Worm (Caenorhabditis elegans) whole organism, midembryonic: Measurements from ENCODE around the gene col-20.
A peak's percentile ranks its signal among the peaks of the same experiment; 100 is the strongest.

Experiments used
- T22C8.4 ChIP-seq: fragments of 200-800 bp; sonication (Bioruptor generic); IDR thresholded peaks from 2 replicates; pipeline ENCODE4 v1.3.6; 2022; ENCODE audit warnings: missing genetic modification characterization, missing compliant biosample characterization
- flt-1 ChIP-seq: fragments of 200-800 bp; sonication (Bioruptor generic); IDR thresholded peaks from 2 replicates; pipeline ENCODE4 v1.3.6; 2022; ENCODE audit warnings: missing genetic modification characterization, missing compliant biosample characterization
- klf-2 ChIP-seq: fragments of 200-800 bp; sonication (Bioruptor generic); conservative IDR thresholded peaks from 2 replicates; pipeline ENCODE4 v1.3.6; 2022; ENCODE audit warnings: missing genetic modification reagents, missing genetic modification characterization, missing compliant biosample characterization
- med-1 ChIP-seq: sonication (generic microtip); optimal IDR thresholded peaks from 2 replicates; lab custom pipeline; 2017; ENCODE audit warnings: missing genetic modification characterization, mild to moderate bottlenecking, missing compliant biosample characterization, antibody characterized with exemption, missing genetic modification reagents; ENCODE audit not compliant: insufficient read depth
- ref-1 ChIP-seq: fragments of 200-800 bp; sonication (Bioruptor generic); conservative IDR thresholded peaks from 2 replicates; pipeline ENCODE4 v1.3.6; 2022; ENCODE audit warnings: missing genetic modification reagents, missing genetic modification characterization, missing compliant biosample characterization
- tab-1 ChIP-seq: fragments of 200-800 bp; sonication (Bioruptor generic); IDR thresholded peaks from 2 replicates; pipeline ENCODE4 v1.3.6; 2022; ENCODE audit warnings: missing genetic modification characterization, missing compliant biosample characterization
- ztf-23 ChIP-seq: fragments of 200-800 bp; sonication (Bioruptor generic); IDR thresholded peaks from 2 replicates; pipeline ENCODE4 v1.3.6; 2022; ENCODE audit warnings: missing genetic modification reagents, missing genetic modification characterization, missing compliant biosample characterization

ce11 chrII:4902035-4902434 is 31.4 kb upstream of the col-20 start, which contains the start of gene R05F9.9:
- TF ChIP-seq tab-1 (GFP tag; lab: Robert Waterston, UW) (no peak), T22C8.4 (GFP tag; lab: Robert Waterston, UW) (peak; percentile 80), med-1 (GFP tag; lab: Kevin White, UChicago) (no peak), flt-1 (no peak), klf-2 (GFP tag; lab: Robert Waterston, UW) (no peak), ref-1 (GFP tag; lab: Robert Waterston, UW) (no peak), ztf-23 (GFP tag; lab: Robert Waterston, UW) (no peak)
